Fruit fly (Drosophila melanogaster): Measurements from ENCODE around the gene CG8379.

The CG8379 gene

DNA sequence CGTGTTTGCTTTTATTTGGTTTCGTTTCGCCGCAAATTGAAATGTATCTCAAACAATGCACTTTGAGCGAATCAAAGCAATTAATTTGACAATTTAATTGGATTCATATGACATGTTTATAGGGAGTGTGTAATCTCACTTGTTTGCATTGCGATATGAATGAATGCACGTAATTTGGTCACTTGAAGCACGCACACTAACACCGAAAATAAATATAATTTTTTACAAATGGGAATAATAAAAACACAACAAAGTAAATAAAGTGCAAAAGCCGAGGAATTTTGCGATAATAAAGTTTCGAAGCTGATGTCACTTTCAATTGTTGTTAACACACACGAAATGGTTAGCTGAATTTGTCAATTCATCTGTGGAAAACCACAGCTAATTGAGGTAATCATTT lies 20.7 kb downstream of the CG8379 start:
- TF ChIP-seq usp (GFP tag; optimal IDR thresholded peaks at IDR 0.05) (no peak), Dll (optimal IDR thresholded peaks at IDR 0.05) (no peak), psq (optimal IDR thresholded peaks at IDR 0.05) (no peak)

DNA sequence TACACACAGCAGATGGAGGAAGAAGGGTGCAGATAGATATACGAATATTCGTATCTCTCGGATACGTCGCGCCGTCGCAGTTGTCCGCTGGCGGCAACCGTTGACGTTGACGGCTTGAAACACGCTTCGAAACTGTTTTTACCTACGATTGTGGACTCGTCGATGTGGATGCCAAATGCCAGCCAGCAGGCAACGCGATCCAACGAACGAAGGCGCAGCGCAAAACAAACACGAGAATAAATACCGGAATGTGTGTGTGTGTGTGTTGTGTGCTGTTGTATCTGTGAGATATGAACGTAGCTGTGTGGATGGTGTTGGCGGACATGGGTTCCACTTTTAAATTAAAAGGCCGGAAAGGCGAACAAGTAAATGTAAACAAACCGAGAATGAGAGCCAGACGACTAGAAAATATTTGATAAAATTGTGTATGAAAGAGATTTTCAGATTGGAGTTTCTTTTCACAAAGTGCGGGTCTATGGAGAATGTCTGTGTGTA lies 22.0 kb downstream of the CG8379 start:
- TF ChIP-seq CG8478 (optimal IDR thresholded peaks at IDR 0.05) = no peak
- TF ChIP-seq EcR (GFP tag; optimal IDR thresholded peaks at IDR 0.05) = no peak
- TF ChIP-seq pan (optimal IDR thresholded peaks at IDR 0.05) = no peak
- TF ChIP-seq Dll (optimal IDR thresholded peaks at IDR 0.05) = no peak

DNA sequence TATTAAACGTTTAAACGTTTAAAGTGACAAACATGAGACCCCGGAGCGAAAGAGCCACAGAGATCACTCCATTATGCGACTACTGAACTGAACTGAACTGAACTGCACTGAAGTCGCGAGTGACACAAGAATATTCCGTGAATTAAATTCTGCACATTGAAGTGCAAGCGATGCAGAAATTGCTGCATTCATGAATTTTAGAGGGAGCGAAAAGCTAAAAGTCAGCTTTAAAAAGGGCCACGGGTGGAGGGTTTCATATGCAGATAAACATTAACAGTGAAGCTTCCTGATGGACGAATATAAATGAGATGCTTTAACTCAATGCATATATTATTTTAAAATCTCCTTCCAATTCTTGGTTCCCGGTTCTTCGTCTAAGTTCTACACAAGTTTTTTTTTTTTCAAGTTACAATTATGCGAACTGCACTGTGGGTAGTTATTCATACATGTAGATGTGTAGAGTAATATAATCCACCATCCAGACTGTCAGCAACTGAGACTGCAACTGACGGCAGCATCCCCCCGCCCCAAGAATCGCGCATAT lies 23.0 kb downstream of the CG8379 start:
- no peak for TF ChIP-seq psq (optimal IDR thresholded peaks at IDR 0.05)
- TF ChIP-seq CG8478 (optimal IDR thresholded peaks at IDR 0.05) = no peak
- no peak for TF ChIP-seq EcR (GFP tag; optimal IDR thresholded peaks at IDR 0.05)
- TF ChIP-seq pan (optimal IDR thresholded peaks at IDR 0.05) = no peak
- TF ChIP-seq usp (GFP tag; optimal IDR thresholded peaks at IDR 0.05) = no peak
- no peak for TF ChIP-seq Dll (optimal IDR thresholded peaks at IDR 0.05)

dm6 chr3R:8848190-8848589 lies 24.0 kb downstream of the CG8379 start:
- TF ChIP-seq Dll (optimal IDR thresholded peaks at IDR 0.05) (no peak), CG8478 (optimal IDR thresholded peaks at IDR 0.05) (no peak), pan (optimal IDR thresholded peaks at IDR 0.05) (no peak), usp (GFP tag; optimal IDR thresholded peaks at IDR 0.05) (no peak), psq (optimal IDR thresholded peaks at IDR 0.05) (no peak), EcR (GFP tag; optimal IDR thresholded peaks at IDR 0.05) (no peak)

DNA sequence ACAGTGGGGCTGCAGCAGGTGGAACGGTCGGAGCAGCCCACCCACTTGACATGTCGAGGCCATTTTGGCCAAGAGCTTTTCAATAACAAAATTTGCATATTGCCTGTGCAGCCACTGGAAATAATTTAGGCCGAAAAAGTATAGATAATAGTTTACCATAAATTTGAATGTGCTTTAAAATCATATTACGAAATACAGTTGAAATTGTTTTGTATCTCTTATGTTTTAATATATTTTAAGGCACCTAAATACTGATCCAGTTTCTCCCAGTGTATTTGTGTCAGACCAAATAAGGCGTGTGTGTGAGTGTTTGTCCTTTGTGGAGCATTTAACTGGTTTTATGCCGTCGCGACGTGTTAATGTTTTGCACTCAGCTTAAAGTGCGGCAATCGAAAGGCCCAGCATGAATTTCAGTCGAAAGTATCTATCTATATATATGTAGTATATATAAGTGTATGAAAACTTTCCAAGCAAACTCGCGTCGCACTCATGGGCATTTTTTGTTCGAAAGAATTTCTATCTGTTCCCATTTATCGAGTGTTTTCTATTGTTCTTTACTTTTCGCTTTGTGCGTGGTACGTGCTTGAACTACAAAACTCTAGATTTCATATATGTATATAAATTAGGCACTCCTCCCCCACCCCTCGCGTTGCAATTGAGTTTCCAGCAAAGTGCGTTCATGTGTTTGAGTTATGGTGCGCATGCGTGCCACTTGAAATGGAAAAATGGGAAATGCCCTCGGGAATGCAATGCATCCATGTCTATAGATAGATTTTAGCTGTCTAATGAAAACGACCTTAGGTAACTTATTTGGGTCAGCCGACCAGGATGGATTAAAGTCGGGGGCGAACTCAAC lies 25.4 kb downstream of the CG8379 start:
- TF ChIP-seq usp (GFP tag; optimal IDR thresholded peaks at IDR 0.05) = no peak
- no peak for TF ChIP-seq psq (optimal IDR thresholded peaks at IDR 0.05)
- TF ChIP-seq pan (optimal IDR thresholded peaks at IDR 0.05) = no peak
- no peak for TF ChIP-seq Dll (optimal IDR thresholded peaks at IDR 0.05)
- TF ChIP-seq CG8478 (optimal IDR thresholded peaks at IDR 0.05) = no peak
- TF ChIP-seq EcR (GFP tag; optimal IDR thresholded peaks at IDR 0.05) = no peak

DNA sequence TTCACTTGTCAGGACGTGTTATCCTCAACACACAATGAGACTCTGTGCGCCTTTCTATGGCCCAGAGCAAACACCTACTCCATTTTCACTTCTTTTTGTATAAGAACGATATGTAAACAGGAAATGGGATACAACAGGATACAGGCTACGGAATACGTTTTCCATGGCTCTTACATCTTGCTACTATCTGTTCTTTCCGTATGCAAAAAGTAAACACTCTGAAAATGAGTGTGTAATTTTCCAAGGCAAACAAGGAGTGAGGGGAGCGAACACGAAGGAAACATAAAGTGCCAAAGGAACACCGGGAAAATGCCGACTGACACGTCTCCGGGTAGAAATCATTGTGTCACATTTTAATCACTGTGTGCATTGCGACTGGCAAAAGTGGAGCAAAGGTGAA lies 26.4 kb downstream of the CG8379 start:
- no peak for TF ChIP-seq CG8478 (optimal IDR thresholded peaks at IDR 0.05)
- TF ChIP-seq Dll (optimal IDR thresholded peaks at IDR 0.05) = no peak

DNA sequence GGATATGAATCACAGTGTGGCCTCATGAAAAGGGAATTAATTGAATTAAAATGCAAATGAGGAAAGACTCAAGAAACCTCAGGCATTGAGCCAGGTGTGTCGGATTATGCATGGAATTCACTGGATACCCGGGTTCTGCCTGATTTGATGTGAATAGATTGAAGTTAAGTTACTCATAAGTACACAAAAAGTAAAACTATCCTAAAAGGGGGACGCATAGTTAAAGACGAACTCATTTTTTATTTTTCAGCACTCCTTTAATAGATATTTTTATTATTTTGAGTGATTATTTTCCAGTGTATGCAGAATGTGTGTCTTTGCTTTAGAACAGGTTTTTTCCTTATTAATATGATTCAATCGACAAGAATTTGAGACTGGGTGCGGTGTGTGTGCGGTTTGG lies 29.0 kb downstream of the CG8379 start:
- TF ChIP-seq EcR (GFP tag; optimal IDR thresholded peaks at IDR 0.05) (no peak), psq (optimal IDR thresholded peaks at IDR 0.05) (no peak), usp (GFP tag; optimal IDR thresholded peaks at IDR 0.05) (no peak), pan (optimal IDR thresholded peaks at IDR 0.05) (no peak), CG8478 (optimal IDR thresholded peaks at IDR 0.05) (no peak), Dll (optimal IDR thresholded peaks at IDR 0.05) (no peak)

DNA sequence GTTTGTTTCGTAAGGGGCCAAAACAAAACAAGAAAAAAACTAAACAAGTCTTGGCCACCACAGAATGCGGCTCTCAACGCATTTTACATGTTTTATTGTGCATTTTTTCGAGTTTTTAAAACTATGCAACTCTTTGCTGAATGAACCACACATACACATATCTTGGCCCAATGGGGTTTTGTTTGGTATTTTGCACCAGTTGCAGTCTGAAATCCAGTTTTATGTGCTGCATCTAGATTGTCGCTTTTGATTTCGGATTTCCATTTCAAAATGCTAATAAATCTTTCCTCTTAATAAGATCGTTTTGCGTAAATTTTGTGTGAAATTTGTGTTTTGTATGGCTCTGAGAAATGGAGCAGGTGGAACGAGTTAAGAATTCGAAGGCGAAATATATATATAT lies 29.5 kb downstream of the CG8379 start:
- TF ChIP-seq EcR (GFP tag; optimal IDR thresholded peaks at IDR 0.05) = no peak
- TF ChIP-seq CG8478 (optimal IDR thresholded peaks at IDR 0.05) = no peak
- TF ChIP-seq pan (optimal IDR thresholded peaks at IDR 0.05) = no peak
- no peak for TF ChIP-seq Dll (optimal IDR thresholded peaks at IDR 0.05)
- no peak for TF ChIP-seq usp (GFP tag; optimal IDR thresholded peaks at IDR 0.05)

DNA sequence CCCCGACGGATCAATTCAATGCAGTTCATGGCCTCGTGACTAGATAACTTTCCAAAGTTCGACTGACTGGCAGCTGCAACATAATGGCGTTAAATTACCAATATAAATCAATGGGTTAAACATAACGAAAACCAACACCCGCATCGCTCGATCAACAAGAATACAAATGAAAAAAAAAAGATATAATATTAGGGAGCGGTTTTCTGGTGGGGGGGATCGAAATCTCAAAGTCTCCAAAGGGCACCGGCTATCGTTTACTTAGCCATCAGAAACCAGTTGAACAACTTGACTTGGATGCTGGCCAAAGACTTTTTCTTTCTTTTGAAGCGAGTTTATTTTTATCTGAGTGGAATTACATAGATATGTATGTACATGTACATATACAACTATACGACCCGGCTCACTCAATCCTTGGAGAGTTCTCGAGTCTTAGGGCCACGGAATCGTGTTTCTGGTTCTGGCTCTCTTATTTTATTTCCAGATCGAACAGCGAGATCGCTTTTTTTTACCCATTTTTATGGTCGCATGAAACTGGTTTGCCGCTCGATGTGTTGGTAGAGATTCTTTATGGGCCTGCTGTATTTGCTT lies 30.5 kb downstream of the CG8379 start:
- TF ChIP-seq pan (optimal IDR thresholded peaks at IDR 0.05) (no peak), usp (GFP tag; optimal IDR thresholded peaks at IDR 0.05) (no peak), EcR (GFP tag; optimal IDR thresholded peaks at IDR 0.05) (no peak), Dll (optimal IDR thresholded peaks at IDR 0.05) (no peak), CG8478 (optimal IDR thresholded peaks at IDR 0.05) (no peak), psq (optimal IDR thresholded peaks at IDR 0.05) (no peak)

- TF ChIP-seq EcR (GFP tag; optimal IDR thresholded peaks at IDR 0.05) (no peak), usp (GFP tag; optimal IDR thresholded peaks at IDR 0.05) (no peak), psq (optimal IDR thresholded peaks at IDR 0.05) (no peak), Dll (optimal IDR thresholded peaks at IDR 0.05) (no peak), CG8478 (optimal IDR thresholded peaks at IDR 0.05) (no peak), pan (optimal IDR thresholded peaks at IDR 0.05) (no peak)
Observed at dm6 chr3R:8856242-8856641, 32.0 kb downstream of the CG8379 start.

- TF ChIP-seq psq (optimal IDR thresholded peaks at IDR 0.05) (no peak), EcR (GFP tag; optimal IDR thresholded peaks at IDR 0.05) (no peak), CG8478 (optimal IDR thresholded peaks at IDR 0.05) (no peak), Dll (optimal IDR thresholded peaks at IDR 0.05) (no peak), pan (optimal IDR thresholded peaks at IDR 0.05) (no peak), usp (GFP tag; optimal IDR thresholded peaks at IDR 0.05) (no peak)
Observed at dm6 chr3R:8857496-8858255, 33.5 kb downstream of the CG8379 start.

DNA sequence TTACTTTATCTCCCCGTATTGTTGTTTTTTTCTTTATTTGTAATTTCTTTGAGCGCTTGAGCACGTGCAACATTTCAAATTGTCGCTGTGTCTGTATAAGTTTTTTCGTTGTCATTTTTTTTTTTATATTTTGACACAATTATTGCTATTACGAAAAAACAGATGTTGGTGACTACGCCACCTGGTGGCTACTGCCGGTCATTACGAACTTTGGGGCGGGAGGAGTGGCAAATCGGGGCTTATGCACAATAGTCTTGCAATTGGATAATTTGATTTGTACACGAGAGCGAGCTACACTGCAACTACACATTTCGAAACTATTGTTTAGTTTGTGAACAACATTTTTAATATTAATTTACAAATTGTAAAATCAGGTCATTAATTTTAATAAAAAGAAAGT lies 35.1 kb downstream of the CG8379 start:
- TF ChIP-seq usp (GFP tag; optimal IDR thresholded peaks at IDR 0.05) (no peak), psq (optimal IDR thresholded peaks at IDR 0.05) (no peak), EcR (GFP tag; optimal IDR thresholded peaks at IDR 0.05) (no peak), Dll (optimal IDR thresholded peaks at IDR 0.05) (no peak), CG8478 (optimal IDR thresholded peaks at IDR 0.05) (no peak), pan (optimal IDR thresholded peaks at IDR 0.05) (no peak)

Data from whole organism.